Worm (Caenorhabditis elegans): ENCODE data around the gene F54A3.6.

F54A3.6 gene

ce11 chrII:2243342-2243741 lies 11.1 kb upstream of the F54A3.6 start, which contains the start of gene F54A3.2:
Gene F54A3.2, plus strand, starts transcription at chrII:2243642.
- TF ChIP-seq F13H6.1 (tag; optimal IDR thresholded peaks at IDR 0.05), result no peak
- no peak for TF ChIP-seq nhr-6 (tag; optimal IDR thresholded peaks at IDR 0.05)
- no peak for TF ChIP-seq fos-1 (tag; optimal IDR thresholded peaks at IDR 0.05)
- no peak for TF ChIP-seq ceh-82 (tag; optimal IDR thresholded peaks at IDR 0.05)
- TF ChIP-seq crh-2 (tag; optimal IDR thresholded peaks at IDR 0.05), result no peak
- TF ChIP-seq aly-2 (tag; optimal IDR thresholded peaks at IDR 0.05), result no peak
- TF ChIP-seq ztf-11 (tag; optimal IDR thresholded peaks at IDR 0.05), result no peak
- no peak for TF ChIP-seq lin-39 (tag; optimal IDR thresholded peaks at IDR 0.05)
- TF ChIP-seq alr-1 (tag; optimal IDR thresholded peaks at IDR 0.05), result no peak
- TF ChIP-seq snpc-4 (tag; optimal IDR thresholded peaks at IDR 0.05), result no peak
- no peak for TF ChIP-seq sma-9 (GFP tag; optimal IDR thresholded peaks at IDR 0.05)
- no peak for TF ChIP-seq sma-9 (tag; optimal IDR thresholded peaks at IDR 0.05)
- TF ChIP-seq nhr-25 (tag; optimal IDR thresholded peaks at IDR 0.05), result no peak
- TF ChIP-seq gmeb-1 (tag; optimal IDR thresholded peaks at IDR 0.05), result no peak
- no peak for TF ChIP-seq lsy-2 (tag; optimal IDR thresholded peaks at IDR 0.05)
- no peak for TF ChIP-seq nhr-21 (tag; optimal IDR thresholded peaks at IDR 0.05)
- no peak for TF ChIP-seq ceh-16 (tag; optimal IDR thresholded peaks at IDR 0.05)
- TF ChIP-seq ZK546.5 (tag; optimal IDR thresholded peaks at IDR 0.05), result no peak
- no peak for TF ChIP-seq egl-27 (tag; optimal IDR thresholded peaks at IDR 0.05)

- TF ChIP-seq unc-39 (tag; optimal IDR thresholded peaks at IDR 0.05) (no peak), F13H6.1 (tag; optimal IDR thresholded peaks at IDR 0.05) (no peak), ZK546.5 (tag; optimal IDR thresholded peaks at IDR 0.05) (no peak), egl-27 (tag; optimal IDR thresholded peaks at IDR 0.05) (no peak), peb-1 (tag; optimal IDR thresholded peaks at IDR 0.05) (no peak), mab-5 (tag; optimal IDR thresholded peaks at IDR 0.05) (no peak), fos-1 (tag; optimal IDR thresholded peaks at IDR 0.05) (no peak), ztf-11 (tag; optimal IDR thresholded peaks at IDR 0.05) (no peak), lin-11 (tag; optimal IDR thresholded peaks at IDR 0.05) (no peak), crh-2 (tag; optimal IDR thresholded peaks at IDR 0.05) (no peak), snpc-4 (tag; optimal IDR thresholded peaks at IDR 0.05) (no peak), nhr-77 (tag; optimal IDR thresholded peaks at IDR 0.05) (no peak), nhr-12 (tag; optimal IDR thresholded peaks at IDR 0.05) (no peak), nhr-21 (tag; optimal IDR thresholded peaks at IDR 0.05) (no peak), nhr-6 (tag; optimal IDR thresholded peaks at IDR 0.05) (no peak), lin-13 (GFP tag; optimal IDR thresholded peaks at IDR 0.05) (no peak), nhr-11 (tag; optimal IDR thresholded peaks at IDR 0.05) (no peak)
Measured at ce11 chrII:2236352-2236751, 4.1 kb upstream of the F54A3.6 start.

ce11 chrII:2233240-2233639 lies 970 bp upstream of the F54A3.6 start, which contains the start of gene cct-3:
Gene cct-3, plus strand, starts transcription at chrII:2233540.
- no peak for TF ChIP-seq nhr-6 (tag; optimal IDR thresholded peaks at IDR 0.05)
- no peak for TF ChIP-seq mbf-1 (tag; optimal IDR thresholded peaks at IDR 0.05)
- TF ChIP-seq mab-5 (tag; optimal IDR thresholded peaks at IDR 0.05), result no peak
- no peak for TF ChIP-seq zag-1 (tag; optimal IDR thresholded peaks at IDR 0.05)
- no peak for TF ChIP-seq elt-1 (tag; optimal IDR thresholded peaks at IDR 0.05)
- no peak for TF ChIP-seq elt-3 (tag; optimal IDR thresholded peaks at IDR 0.05)

- no peak for TF ChIP-seq lin-13 (GFP tag; optimal IDR thresholded peaks at IDR 0.05)
- no peak for TF ChIP-seq ceh-16 (tag; optimal IDR thresholded peaks at IDR 0.05)
- no peak for TF ChIP-seq nhr-10 (tag; optimal IDR thresholded peaks at IDR 0.05)
- TF ChIP-seq snpc-4 (tag; optimal IDR thresholded peaks at IDR 0.05), result no peak
- no peak for TF ChIP-seq ztf-1 (GFP tag; conservative IDR thresholded peaks at IDR 0.05)
Measured at ce11 chrII:2230368-2230767, 1.9 kb downstream of the F54A3.6 start.

- TF ChIP-seq ztf-1 (GFP tag; conservative IDR thresholded peaks at IDR 0.05), result no peak
- TF ChIP-seq unc-62 (GFP tag; optimal IDR thresholded peaks at IDR 0.05), result no peak
- no peak for TF ChIP-seq peb-1 (tag; optimal IDR thresholded peaks at IDR 0.05)
- no peak for TF ChIP-seq zag-1 (tag; optimal IDR thresholded peaks at IDR 0.05)
- TF ChIP-seq alr-1 (tag; optimal IDR thresholded peaks at IDR 0.05), result no peak
- TF ChIP-seq fos-1 (tag; optimal IDR thresholded peaks at IDR 0.05), result no peak
- TF ChIP-seq Y55F3AM.14 (GFP tag; optimal IDR thresholded peaks at IDR 0.05), result no peak
- no peak for TF ChIP-seq mdl-1 (tag; optimal IDR thresholded peaks at IDR 0.05)
- no peak for TF ChIP-seq nhr-25 (tag; optimal IDR thresholded peaks at IDR 0.05)
- no peak for TF ChIP-seq nhr-23 (tag; optimal IDR thresholded peaks at IDR 0.05)
- TF ChIP-seq mbf-1 (tag; optimal IDR thresholded peaks at IDR 0.05), result no peak
- TF ChIP-seq ztf-11 (tag; optimal IDR thresholded peaks at IDR 0.05), result no peak
- TF ChIP-seq ama-1 (optimal IDR thresholded peaks at IDR 0.05), result no peak
- no peak for TF ChIP-seq nhr-6 (tag; optimal IDR thresholded peaks at IDR 0.05)
- no peak for TF ChIP-seq sma-3 (GFP tag; optimal IDR thresholded peaks at IDR 0.05)
- no peak for TF ChIP-seq lin-39 (tag; optimal IDR thresholded peaks at IDR 0.05)
- no peak for TF ChIP-seq lin-11 (tag; optimal IDR thresholded peaks at IDR 0.05)
Measured at ce11 chrII:2225608-2226007, 6.7 kb downstream of the F54A3.6 start, which contains the start of gene F54A3.5. Gene F54A3.5, minus strand, starts transcription at chrII:2225708.
